Worm (Caenorhabditis elegans) whole organism, L2 larva: ENCODE measurements around the gene lsm-4.

Experiments
- elt-3 ChIP-seq: sonication (generic microtip); optimal IDR thresholded peaks from 2 replicates; lab custom pipeline; 2017; ENCODE audit warnings: missing biosample characterization, missing genetic modification characterization
- ztf-11 ChIP-seq: sonication (generic microtip); optimal IDR thresholded peaks from 2 replicates; lab custom pipeline; 2017; ENCODE audit warnings: missing biosample characterization, missing genetic modification characterization

DNA sequence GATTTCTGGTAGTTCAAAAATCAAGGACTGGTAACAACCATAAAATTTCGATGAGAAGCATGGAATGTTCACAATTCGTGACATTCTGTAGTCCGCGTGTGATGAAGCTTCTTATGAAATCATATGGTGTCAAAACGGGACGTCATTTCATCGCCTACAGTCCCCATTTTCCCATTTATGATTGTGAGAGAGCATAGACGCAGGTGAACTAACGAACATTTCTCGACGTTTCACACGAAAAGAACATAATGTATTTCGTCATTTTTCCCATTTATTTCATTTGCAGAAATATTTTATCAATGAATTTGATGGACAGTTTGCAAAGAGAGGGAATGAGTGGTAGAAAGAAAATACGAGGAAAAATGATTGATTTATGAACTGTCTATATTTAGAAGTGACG lies 34.2 kb upstream of the lsm-4 start:
- TF ChIP-seq elt-3 (tag; lab: Kevin White, UChicago), result no peak
- no peak for TF ChIP-seq ztf-11 (tag; lab: Kevin White, UChicago)
